Fruit fly (Drosophila melanogaster): ENCODE measurements around the gene Sec61gamma.

The Sec61gamma gene

dm6 chrX:19665684-19666141 lies 22.6 kb downstream of the Sec61gamma start (continued):
- TF ChIP-seq sqz (GFP tag; optimal IDR thresholded peaks at IDR 0.05) (no peak), CG2199 (GFP tag; IDR thresholded peaks at IDR 0.05) (0 out of 3 replicates have a peak, but pooled peaks have one; percentile 61), lov (optimal IDR thresholded peaks at IDR 0.05) (no peak), lov (GFP tag; IDR thresholded peaks at IDR 0.05) (no peak), CG32532 (GFP tag; IDR thresholded peaks at IDR 0.05) (peak; percentile 78), CG9932 (GFP tag; IDR thresholded peaks at IDR 0.05) (peak; percentile 84), Bgb (GFP tag; IDR thresholded peaks at IDR 0.05; ENCODE audit: partially characterized antibody) (peak; percentile 80), zfh1 (GFP tag; IDR thresholded peaks at IDR 0.05) (peak; percentile 55; the same call in 2 of the 3 replicates), sens (GFP tag) (peak; percentile 75), CG3163 (GFP tag; optimal IDR thresholded peaks at IDR 0.05) (no peak), CG10321 (GFP tag; IDR thresholded peaks at IDR 0.05) (no peak), CG12155 (GFP tag; optimal IDR thresholded peaks at IDR 0.05) (no peak), grau (tag; optimal IDR thresholded peaks at IDR 0.05) (peak; percentile 35), CG2120 (GFP tag; optimal IDR thresholded peaks at IDR 0.05) (peak; percentile 61), Lpt (GFP tag; optimal IDR thresholded peaks at IDR 0.05) (no peak), HmgD (GFP tag; optimal IDR thresholded peaks at IDR 0.05) (no peak), Nf-YA (GFP tag; IDR thresholded peaks at IDR 0.05) (no peak), Xbp1 (GFP tag; optimal IDR thresholded peaks at IDR 0.05) (peak; percentile 31), CG15514 (GFP tag; optimal IDR thresholded peaks at IDR 0.05) (peak; percentile 4), Blimp-1 (GFP tag; optimal IDR thresholded peaks at IDR 0.05) (peak; percentile 10), CG11560 (tag; IDR thresholded peaks at IDR 0.05) (0 out of 3 replicates have a peak, but pooled peaks have one; percentile 43), CG10274 (GFP tag; optimal IDR thresholded peaks at IDR 0.05) (no peak), Bteb2 (GFP tag; optimal IDR thresholded peaks at IDR 0.05) (no peak), CG14014 (GFP tag; IDR thresholded peaks at IDR 0.05) (peak; percentile 57), CG5953 (GFP tag; IDR thresholded peaks at IDR 0.05) (peak; percentile 43; the same call in 1 of the 2 replicates), Ptx1 (GFP tag; IDR thresholded peaks at IDR 0.05) (peak; percentile 67), CG17186 (GFP tag; optimal IDR thresholded peaks at IDR 0.05) (no peak), CG8924 (tag; optimal IDR thresholded peaks at IDR 0.05) (no peak), CG8388 (GFP tag; optimal IDR thresholded peaks at IDR 0.05) (no peak), gfzf (GFP tag; optimal IDR thresholded peaks at IDR 0.05) (no peak), nerfin-1 (tag; optimal IDR thresholded peaks at IDR 0.05) (no peak), gsb-n (tag; optimal IDR thresholded peaks at IDR 0.05) (no peak), Tbp (GFP tag; optimal IDR thresholded peaks at IDR 0.05) (no peak), Doc2 (GFP tag; IDR thresholded peaks at IDR 0.05) (no peak), CG9215 (GFP tag; IDR thresholded peaks at IDR 0.05) (peak; percentile 62), pan (optimal IDR thresholded peaks at IDR 0.05) (no peak), pan (GFP tag; optimal IDR thresholded peaks at IDR 0.05 in 1 of 2, IDR thresholded peaks at IDR 0.05 in 1 of 2) (peak in 1 of 2 experiments; percentile 51), Hey (tag; optimal IDR thresholded peaks at IDR 0.05) (no peak), Fer2 (tag; optimal IDR thresholded peaks at IDR 0.05) (no peak), CG7839 (tag; optimal IDR thresholded peaks at IDR 0.05) (peak; percentile 38), Dip3 (GFP tag; optimal IDR thresholded peaks at IDR 0.05) (peak; percentile 21), CG16863 (GFP tag; optimal IDR thresholded peaks at IDR 0.05) (peak; percentile 20), CG10209 (GFP tag; optimal IDR thresholded peaks at IDR 0.05) (no peak), CG8765 (GFP tag; IDR thresholded peaks at IDR 0.05) (0 out of 2 replicates have a peak, but pooled peaks have one; percentile 6), ara (GFP tag; IDR thresholded peaks at IDR 0.05) (0 out of 2 replicates have a peak, but pooled peaks have one; percentile 29), fd102C (GFP tag; optimal IDR thresholded peaks at IDR 0.05) (no peak), lilli (GFP tag; optimal IDR thresholded peaks at IDR 0.05) (peak; percentile 54), pho (GFP tag; optimal IDR thresholded peaks at IDR 0.05) (no peak), MBD-R2 (GFP tag; IDR thresholded peaks at IDR 0.05) (0 out of 2 replicates have a peak, but pooled peaks have one; percentile 23), CG4424 (GFP tag; optimal IDR thresholded peaks at IDR 0.05) (no peak), zen (tag; optimal IDR thresholded peaks at IDR 0.05) (no peak), nerfin-2 (GFP tag; IDR thresholded peaks at IDR 0.05; ENCODE audit: partially characterized antibody) (peak; percentile 54; the same call in 1 of the 2 replicates)

Data from whole organism, embryonic.